Worm (Caenorhabditis elegans) whole organism, L4/young adult: ENCODE results near the gene C05C10.3.

Experiments
- W03F9.2 ChIP-seq: fragments of 150-350 bp; optimal IDR thresholded peaks from 2 replicates; lab custom pipeline; 2014; ENCODE audit warnings: missing biosample characterization, missing genetic modification characterization
- dao-5 ChIP-seq: sonication (generic microtip); optimal IDR thresholded peaks from 2 replicates; lab custom pipeline; 2016; ENCODE audit warnings: missing genotype, missing genetic modification characterization, moderate library complexity, missing compliant biosample characterization
- him-1 ChIP-seq: sonication (generic microtip); optimal IDR thresholded peaks from 2 replicates; lab custom pipeline; 2016; ENCODE audit warnings: missing genotype, missing genetic modification reagents, missing genetic modification characterization, missing compliant biosample characterization

- no peak for TF ChIP-seq W03F9.2 (tag; lab: Kevin White, UChicago)
- TF ChIP-seq him-1 (tag; lab: Kevin White, UChicago) = no peak
- no peak for TF ChIP-seq dao-5 (tag; lab: Kevin White, UChicago)
Measured at ce11 chrII:9920468-9920867, 16.2 kb downstream of the C05C10.3 start, which contains the start of gene pho-10.
